Fruit fly (Drosophila melanogaster): Measurements from ENCODE around the gene CG2116.

CG2116 gene

DNA sequence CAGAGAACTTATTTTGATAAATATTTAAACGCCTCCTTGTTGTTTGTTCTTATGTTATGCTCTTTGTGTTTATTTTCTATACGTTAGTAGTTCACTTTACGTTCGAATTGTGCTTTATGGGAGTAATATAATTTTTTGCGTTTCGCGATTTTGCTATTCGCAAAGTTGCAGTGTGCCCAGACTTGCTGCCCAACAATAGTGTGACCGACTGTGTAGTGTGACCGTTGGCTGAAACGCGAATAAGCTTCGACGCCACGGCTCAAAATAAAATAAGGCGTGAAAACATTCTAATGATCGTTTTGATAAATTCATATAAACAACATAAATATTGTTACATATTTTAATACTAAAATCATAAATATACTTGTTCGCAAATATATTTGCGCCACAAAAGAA lies 12.5 kb downstream of the CG2116 start, which contains the start of gene Smox:
TSS of gene Smox (minus strand) at position 213 of the 396 bp plus-strand sequence.
- TF ChIP-seq GATAd (GFP tag; optimal IDR thresholded peaks at IDR 0.05) (no peak), Mio (GFP tag; optimal IDR thresholded peaks at IDR 0.05) (no peak), Jra (GFP tag; optimal IDR thresholded peaks at IDR 0.05) (no peak), rgr (GFP tag; optimal IDR thresholded peaks at IDR 0.05) (no peak), sv (GFP tag; optimal IDR thresholded peaks at IDR 0.05) (no peak), HLH106 (tag; optimal IDR thresholded peaks at IDR 0.05) (no peak), br (GFP tag; optimal IDR thresholded peaks at IDR 0.05) (no peak), Hr83 (GFP tag; optimal IDR thresholded peaks at IDR 0.05; ENCODE audit: poor library complexity, severe bottlenecking) (no peak), tai (GFP tag; optimal IDR thresholded peaks at IDR 0.05) (no peak), woc (GFP tag; optimal IDR thresholded peaks at IDR 0.05) (no peak), Sp1 (GFP tag; optimal IDR thresholded peaks at IDR 0.05) (no peak), OdsH (GFP tag; optimal IDR thresholded peaks at IDR 0.05) (no peak), CG32264 (GFP tag; optimal IDR thresholded peaks at IDR 0.05) (no peak), Hr78 (GFP tag; optimal IDR thresholded peaks at IDR 0.05) (no peak), Rel (GFP tag; optimal IDR thresholded peaks at IDR 0.05) (no peak), Rel (tag; optimal IDR thresholded peaks at IDR 0.05) (no peak), jim (GFP tag; optimal IDR thresholded peaks at IDR 0.05) (no peak)

DNA sequence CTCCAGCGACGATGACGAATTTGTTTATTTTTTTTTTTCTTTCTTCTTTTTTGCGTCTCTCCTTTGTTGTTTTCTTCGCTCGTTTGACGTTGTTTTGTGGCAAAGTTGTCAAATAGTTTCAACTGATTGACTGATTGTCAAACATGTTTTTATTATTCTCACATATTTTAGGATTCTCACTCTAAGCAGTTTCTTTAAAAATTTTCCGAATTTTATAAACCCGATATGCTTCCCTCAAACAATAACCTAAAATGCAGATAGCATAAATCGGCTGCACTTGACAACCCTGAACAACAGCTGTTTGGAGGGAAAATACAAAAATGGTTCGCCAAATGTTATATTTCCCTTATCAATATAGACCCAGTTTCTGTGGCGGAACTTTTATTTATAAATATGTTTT lies 13.9 kb downstream of the CG2116 start, which contains the start of gene CG17982:
TSS of gene CG17982 (minus strand) at position 299 of the 400 bp plus-strand sequence.
- TF ChIP-seq Dfd (GFP tag; optimal IDR thresholded peaks at IDR 0.05) (no peak), HLH106 (tag; optimal IDR thresholded peaks at IDR 0.05) (peak; percentile 92), GATAd (GFP tag; optimal IDR thresholded peaks at IDR 0.05) (peak; percentile 85), tai (GFP tag; optimal IDR thresholded peaks at IDR 0.05) (no peak), sv (GFP tag; optimal IDR thresholded peaks at IDR 0.05) (peak; percentile 17), dl (GFP tag; optimal IDR thresholded peaks at IDR 0.05; ENCODE audit: insufficient read depth in 1 of 2, partially characterized antibody in 2 of 2) (no peak), Hr83 (GFP tag; optimal IDR thresholded peaks at IDR 0.05; ENCODE audit: poor library complexity, severe bottlenecking) (peak; percentile 91), foxo (GFP tag; optimal IDR thresholded peaks at IDR 0.05) (peak; percentile 81 to 95), Dif (GFP tag; optimal IDR thresholded peaks at IDR 0.05; ENCODE audit: partially characterized antibody) (no peak), OdsH (GFP tag; optimal IDR thresholded peaks at IDR 0.05) (peak; percentile 89), Mio (GFP tag; optimal IDR thresholded peaks at IDR 0.05) (peak; percentile 42), dmrt93B (GFP tag; optimal IDR thresholded peaks at IDR 0.05) (no peak), N (GFP tag; optimal IDR thresholded peaks at IDR 0.05) (no peak), rgr (GFP tag; optimal IDR thresholded peaks at IDR 0.05) (peak; percentile 95), CG9705 (GFP tag; optimal IDR thresholded peaks at IDR 0.05) (peak; percentile 88), h (GFP tag; optimal IDR thresholded peaks at IDR 0.05) (peak; percentile 94), Rel (GFP tag; optimal IDR thresholded peaks at IDR 0.05) (peak; percentile 73), Rel (tag; optimal IDR thresholded peaks at IDR 0.05) (peak; percentile 99), Vsx2 (GFP tag; optimal IDR thresholded peaks at IDR 0.05; ENCODE audit: partially characterized antibody) (no peak), CG32264 (GFP tag; optimal IDR thresholded peaks at IDR 0.05) (peak; percentile 83), dsf (GFP tag; optimal IDR thresholded peaks at IDR 0.05; ENCODE audit: borderline replicate concordance) (peak; percentile 81), psq (GFP tag; optimal IDR thresholded peaks at IDR 0.05) (peak; percentile 98), ey (GFP tag; optimal IDR thresholded peaks at IDR 0.05) (peak; percentile 93), Jra (GFP tag; optimal IDR thresholded peaks at IDR 0.05) (peak; percentile 93), Sp1 (GFP tag; optimal IDR thresholded peaks at IDR 0.05) (peak; percentile 92), br (GFP tag; optimal IDR thresholded peaks at IDR 0.05) (peak; percentile 94), lola (GFP tag; optimal IDR thresholded peaks at IDR 0.05) (no peak), jim (GFP tag; optimal IDR thresholded peaks at IDR 0.05) (no peak), sage (GFP tag; optimal IDR thresholded peaks at IDR 0.05) (peak; percentile 81), woc (GFP tag; optimal IDR thresholded peaks at IDR 0.05) (peak; percentile 86), fru (GFP tag; optimal IDR thresholded peaks at IDR 0.05) (peak; percentile 93)

DNA sequence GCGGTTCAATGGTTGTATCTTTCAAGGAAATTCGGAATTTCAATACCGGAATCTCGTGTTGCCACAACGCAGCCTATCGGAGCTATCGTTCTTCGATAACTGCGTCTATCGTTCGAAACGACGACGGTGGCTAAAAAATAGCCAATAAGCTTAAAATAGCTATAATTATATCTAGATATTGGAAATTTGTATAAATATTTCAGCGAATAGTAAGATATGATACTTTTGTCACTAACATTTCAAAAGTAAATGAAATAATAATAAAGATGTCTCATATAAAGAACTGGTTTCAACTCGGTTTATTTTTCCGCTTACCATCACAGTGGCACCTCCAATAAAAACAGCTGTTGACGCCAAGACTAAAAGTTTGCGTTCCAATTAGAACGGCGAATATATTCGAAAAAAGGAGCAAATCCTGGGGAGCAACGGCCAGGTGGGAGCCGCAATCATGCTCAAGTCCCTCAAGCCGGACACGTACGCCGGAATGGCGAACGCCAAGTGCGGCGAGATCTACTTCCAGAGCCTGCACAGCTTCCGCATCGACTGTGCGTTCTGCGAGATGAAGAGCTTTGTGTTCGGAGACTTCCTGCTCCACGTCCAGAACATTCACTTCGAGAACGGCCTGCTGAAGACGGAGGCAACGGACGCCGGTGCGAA lies 16.0 kb downstream of the CG2116 start, which contains the start of the genes alpha-PheRS and CG2129:
TSS of gene alpha-PheRS (minus strand) at position 102 of the 657 bp plus-strand sequence.
TSS of gene CG2129 (plus strand) at position 339 of the 657 bp plus-strand sequence.
- TF ChIP-seq Abd-B (GFP tag; optimal IDR thresholded peaks at IDR 0.05), result no peak
- no peak for TF ChIP-seq Dif (GFP tag; optimal IDR thresholded peaks at IDR 0.05; ENCODE audit: partially characterized antibody)
- no peak for TF ChIP-seq CrebA (GFP tag; optimal IDR thresholded peaks at IDR 0.05; ENCODE audit: borderline replicate concordance)
- no peak for TF ChIP-seq dl (GFP tag; optimal IDR thresholded peaks at IDR 0.05; ENCODE audit: insufficient read depth in 1 of 2, partially characterized antibody in 2 of 2)
- TF ChIP-seq OdsH (GFP tag; optimal IDR thresholded peaks at IDR 0.05), result no peak
- TF ChIP-seq Mio (GFP tag; optimal IDR thresholded peaks at IDR 0.05), result no peak
- peak; percentile 31 for TF ChIP-seq psq (GFP tag; optimal IDR thresholded peaks at IDR 0.05)
- no peak for TF ChIP-seq dsf (GFP tag; optimal IDR thresholded peaks at IDR 0.05; ENCODE audit: borderline replicate concordance)
- no peak for TF ChIP-seq Jra (GFP tag; optimal IDR thresholded peaks at IDR 0.05)
- no peak for TF ChIP-seq Hr83 (GFP tag; optimal IDR thresholded peaks at IDR 0.05; ENCODE audit: poor library complexity, severe bottlenecking)
- TF ChIP-seq HLH106 (tag; optimal IDR thresholded peaks at IDR 0.05), result peak; percentile 65
- TF ChIP-seq tai (GFP tag; optimal IDR thresholded peaks at IDR 0.05), result no peak
- peak; percentile 6 for TF ChIP-seq ey (GFP tag; optimal IDR thresholded peaks at IDR 0.05)
- no peak for TF ChIP-seq sage (GFP tag; optimal IDR thresholded peaks at IDR 0.05)
- no peak for TF ChIP-seq N (GFP tag; optimal IDR thresholded peaks at IDR 0.05)
- peak; percentile 77 for TF ChIP-seq woc (GFP tag; optimal IDR thresholded peaks at IDR 0.05)
- TF ChIP-seq CG32264 (GFP tag; optimal IDR thresholded peaks at IDR 0.05), result no peak
- no peak for TF ChIP-seq Hnf4 (GFP tag; optimal IDR thresholded peaks at IDR 0.05)
- TF ChIP-seq pan (optimal IDR thresholded peaks at IDR 0.05), result no peak
- peak; percentile 92 for TF ChIP-seq Myc (optimal IDR thresholded peaks at IDR 0.05)
- TF ChIP-seq lola (GFP tag; optimal IDR thresholded peaks at IDR 0.05), result no peak
- TF ChIP-seq Vsx2 (GFP tag; optimal IDR thresholded peaks at IDR 0.05; ENCODE audit: partially characterized antibody), result no peak
- TF ChIP-seq dmrt93B (GFP tag; optimal IDR thresholded peaks at IDR 0.05), result no peak
- TF ChIP-seq foxo (GFP tag; optimal IDR thresholded peaks at IDR 0.05), result no peak
- TF ChIP-seq fru (GFP tag; optimal IDR thresholded peaks at IDR 0.05), result no peak
- TF ChIP-seq sv (GFP tag; optimal IDR thresholded peaks at IDR 0.05), result no peak
- peak; percentile 41 for TF ChIP-seq h (GFP tag; optimal IDR thresholded peaks at IDR 0.05)
- no peak for TF ChIP-seq CG9705 (GFP tag; optimal IDR thresholded peaks at IDR 0.05)
- no peak for TF ChIP-seq Hr78 (GFP tag; optimal IDR thresholded peaks at IDR 0.05)
- TF ChIP-seq Rel (GFP tag; optimal IDR thresholded peaks at IDR 0.05), result no peak
- peak; percentile 52 for TF ChIP-seq Rel (tag; optimal IDR thresholded peaks at IDR 0.05)
- no peak for TF ChIP-seq jim (GFP tag; optimal IDR thresholded peaks at IDR 0.05)
- no peak for TF ChIP-seq brk (GFP tag; optimal IDR thresholded peaks at IDR 0.05)
- no peak for TF ChIP-seq GATAd (GFP tag; optimal IDR thresholded peaks at IDR 0.05)
